Worm (Caenorhabditis elegans) whole organism, L2 larva: ENCODE measurements around the gene wdr-37.

Experiments used
- ZK546.5 ChIP-seq: sonication (generic microtip); optimal IDR thresholded peaks from 2 replicates; lab custom pipeline; 2017; ENCODE audit warnings: missing biosample characterization, missing genetic modification characterization
- aly-2 ChIP-seq: fragments of 150-350 bp; optimal IDR thresholded peaks from 2 replicates; lab custom pipeline; 2014; ENCODE audit warnings: missing biosample characterization, missing genetic modification characterization
- elt-1 ChIP-seq: fragments of 150-350 bp; optimal IDR thresholded peaks from 2 replicates; lab custom pipeline; 2014; ENCODE audit warnings: missing biosample characterization, missing genetic modification characterization
- nhr-25 ChIP-seq: fragments of 150-350 bp; sonication (generic microtip); optimal IDR thresholded peaks from 3 replicates; lab custom pipeline; 2014; ENCODE audit warnings: missing biosample characterization, missing genetic modification characterization
- sma-3 ChIP-seq: sonication (generic microtip); optimal IDR thresholded peaks from 2 replicates; lab custom pipeline; 2016; ENCODE audit warnings: missing genetic modification reagents, missing genetic modification characterization, missing compliant biosample characterization
- unc-62 ChIP-seq: fragments of 150-350 bp; optimal IDR thresholded peaks from 2 replicates; lab custom pipeline; 2014; ENCODE audit warnings: missing biosample characterization, missing genetic modification reagents, missing genetic modification characterization
- ztf-1 ChIP-seq: fragments of 200-800 bp; sonication (Bioruptor generic); conservative IDR thresholded peaks from 2 replicates; pipeline ENCODE4 v1.3.6; 2022; ENCODE audit warnings: missing genetic modification characterization, missing compliant biosample characterization

ce11 chrIII:5586925-5587324, 12.9 kb downstream of the wdr-37 start, which contains the start of gene F56D2.2:
- no peak for TF ChIP-seq sma-3 (GFP tag; lab: Kevin White, UChicago)
- no peak for TF ChIP-seq elt-1 (tag; lab: Kevin White, UChicago)
- TF ChIP-seq ztf-1: no peak
- no peak for TF ChIP-seq aly-2
- no peak for TF ChIP-seq ZK546.5
- no peak for TF ChIP-seq unc-62 (GFP tag; lab: Kevin White, UChicago)
- no peak for TF ChIP-seq nhr-25 (tag; lab: Kevin White, UChicago)
